Fruit fly (Drosophila melanogaster) whole organism, embryonic: ENCODE measurements around the gene Drsl2.

ENCODE experiments used
- Aef1 ChIP-seq: fragments of 200-800 bp; sonication (Bioruptor generic); IDR thresholded peaks from 3 replicates; pipeline ENCODE4 v1.3.6; 2022; ENCODE audit warnings: missing biosample characterization, missing genetic modification characterization
- CG10147 ChIP-seq: fragments of 200-800 bp; sonication (Bioruptor generic); optimal IDR thresholded peaks from 2 replicates; lab custom pipeline; 2019; ENCODE audit warnings: missing biosample characterization, mild to moderate bottlenecking, missing genetic modification characterization, moderate library complexity
- CG10209 ChIP-seq: fragments of 200-800 bp; sonication (Bioruptor generic); optimal IDR thresholded peaks from 3 replicates; lab custom pipeline; 2017; ENCODE audit warnings: missing biosample characterization, mild to moderate bottlenecking, missing genetic modification characterization, missing genetic modification reagents
- CG10654 ChIP-seq: fragments of 200-800 bp; sonication (Bioruptor generic); optimal IDR thresholded peaks from 2 replicates; lab custom pipeline; 2016; ENCODE audit warnings: missing biosample characterization, missing genetic modification characterization
- CG11398 ChIP-seq: fragments of 200-800 bp; sonication (Bioruptor generic); optimal IDR thresholded peaks from 2 replicates; lab custom pipeline; 2016; ENCODE audit warnings: missing biosample characterization, missing genetic modification characterization
- CG11696 ChIP-seq: fragments of 200-800 bp; sonication (Bioruptor generic); IDR thresholded peaks from 2 replicates; pipeline ENCODE4 v1.3.6; 2022; ENCODE audit warnings: missing biosample characterization, missing genetic modification characterization
- CG12071 ChIP-seq: fragments of 200-800 bp; sonication (Bioruptor generic); optimal IDR thresholded peaks from 3 replicates; lab custom pipeline; 2018; ENCODE audit warnings: missing biosample characterization, mild to moderate bottlenecking, missing genetic modification characterization
- CG15479 ChIP-seq: fragments of 200-800 bp; sonication (Bioruptor generic); optimal IDR thresholded peaks from 3 replicates; lab custom pipeline; 2019; ENCODE audit warnings: missing biosample characterization, mild to moderate bottlenecking, missing genetic modification characterization, moderate library complexity
- CG1602 ChIP-seq: fragments of 200-800 bp; sonication (Bioruptor generic); optimal IDR thresholded peaks from 3 replicates; lab custom pipeline; 2016; ENCODE audit warnings: missing biosample characterization, missing genetic modification characterization
- CG17186 ChIP-seq: fragments of 200-800 bp; sonication (Bioruptor generic); optimal IDR thresholded peaks from 3 replicates; lab custom pipeline; 2017; ENCODE audit warnings: missing biosample characterization, missing genetic modification reagents, missing genetic modification characterization
- CG18011 ChIP-seq: fragments of 200-800 bp; sonication (Bioruptor generic); optimal IDR thresholded peaks from 2 replicates; lab custom pipeline; 2017; ENCODE audit warnings: missing biosample characterization, missing genetic modification characterization, mild to moderate bottlenecking, moderate library complexity, missing genotype
- CG18764 ChIP-seq: fragments of 200-800 bp; sonication (Bioruptor generic); optimal IDR thresholded peaks from 3 replicates; lab custom pipeline; 2016; ENCODE audit warnings: missing biosample characterization, missing genetic modification characterization
- CG2199 ChIP-seq: fragments of 200-800 bp; sonication (Bioruptor generic); IDR thresholded peaks from 3 replicates; pipeline ENCODE4 v1.3.6; 2022; ENCODE audit warnings: missing biosample characterization, missing genetic modification characterization
- CG2678 ChIP-seq: fragments of 200-800 bp; sonication (Bioruptor generic); optimal IDR thresholded peaks from 3 replicates; lab custom pipeline; 2019; ENCODE audit warnings: missing biosample characterization, mild to moderate bottlenecking, missing genetic modification characterization, moderate library complexity
- CG31224 ChIP-seq: fragments of 200-800 bp; sonication (Bioruptor generic); IDR thresholded peaks from 2 replicates; pipeline ENCODE4 v1.3.6; 2022; ENCODE audit warnings: missing biosample characterization, missing genetic modification characterization
- CG31388 ChIP-seq: fragments of 200-800 bp; sonication (Bioruptor generic); optimal IDR thresholded peaks from 2 replicates; lab custom pipeline; 2016; ENCODE audit warnings: missing biosample characterization, missing genetic modification characterization
- CG32772 ChIP-seq: fragments of 200-800 bp; sonication (Bioruptor generic); IDR thresholded peaks from 2 replicates; pipeline ENCODE4 v1.3.6; 2022; ENCODE audit warnings: missing biosample characterization, missing genetic modification characterization
- CG3407 ChIP-seq: fragments of 200-800 bp; sonication (Bioruptor generic); optimal IDR thresholded peaks from 2 replicates; lab custom pipeline; 2018; ENCODE audit warnings: missing biosample characterization, mild to moderate bottlenecking, missing genetic modification characterization
- CG34224 ChIP-seq: fragments of 200-800 bp; sonication (Bioruptor generic); IDR thresholded peaks from 3 replicates; pipeline ENCODE4 v1.3.6; 2022; ENCODE audit warnings: missing biosample characterization, missing genetic modification characterization; ENCODE audit not compliant: partially characterized antibody
- CG8290 ChIP-seq, 3 experiments: fragments of 200-800 bp; sonication (Bioruptor generic); optimal IDR thresholded peaks; 2 replicates each; lab custom pipeline; 2016 to 2019; ENCODE audit warnings: missing biosample characterization in 3 of 3, missing genetic modification characterization in 3 of 3, mild to moderate bottlenecking in 2 of 3, moderate library complexity in 1 of 3
- Dek ChIP-seq: fragments of 200-800 bp; sonication (Bioruptor generic); optimal IDR thresholded peaks from 3 replicates; lab custom pipeline; 2019; ENCODE audit warnings: missing biosample characterization, mild to moderate bottlenecking, missing genetic modification characterization, moderate library complexity
- Drgx ChIP-seq: fragments of 200-800 bp; sonication (Bioruptor generic); IDR thresholded peaks from 2 replicates; pipeline ENCODE4 v1.3.6; 2022; ENCODE audit warnings: missing biosample characterization, missing genetic modification characterization
- E2f1 ChIP-seq: fragments of 200-800 bp; sonication (Bioruptor generic); IDR thresholded peaks from 2 replicates; pipeline ENCODE4 v1.3.6; 2022; ENCODE audit warnings: missing biosample characterization, missing genetic modification characterization
- Elba2 ChIP-seq: fragments of 200-800 bp; sonication (Bioruptor generic); optimal IDR thresholded peaks from 3 replicates; lab custom pipeline; 2016; ENCODE audit warnings: missing biosample characterization, missing genetic modification characterization
- Hmr ChIP-seq: fragments of 200-800 bp; sonication (Bioruptor generic); optimal IDR thresholded peaks from 3 replicates; lab custom pipeline; 2017; ENCODE audit warnings: mild to moderate bottlenecking, missing biosample characterization, missing genetic modification reagents, missing genetic modification characterization
- Hmx ChIP-seq: fragments of 200-800 bp; sonication (Bioruptor generic); optimal IDR thresholded peaks from 2 replicates; lab custom pipeline; 2016; ENCODE audit warnings: missing biosample characterization, missing genetic modification characterization
- Hsf ChIP-seq: fragments of 200-800 bp; sonication (Bioruptor generic); optimal IDR thresholded peaks from 3 replicates; lab custom pipeline; 2016; ENCODE audit warnings: missing biosample characterization, missing genetic modification characterization
- MBD-R2 ChIP-seq: fragments of 200-800 bp; sonication (Bioruptor generic); IDR thresholded peaks from 2 replicates; pipeline ENCODE4 v1.3.6; 2022; ENCODE audit warnings: missing biosample characterization, missing genetic modification characterization
- PHDP ChIP-seq: fragments of 200-800 bp; sonication (Bioruptor generic); optimal IDR thresholded peaks from 3 replicates; lab custom pipeline; 2018; ENCODE audit warnings: missing biosample characterization, mild to moderate bottlenecking, missing genetic modification characterization, moderate library complexity
- Sox100B ChIP-seq: fragments of 200-800 bp; sonication (Bioruptor generic); optimal IDR thresholded peaks from 3 replicates; lab custom pipeline; 2018; ENCODE audit warnings: missing biosample characterization, mild to moderate bottlenecking, missing genetic modification characterization
- Trl ChIP-seq, 3 experiments: fragments of >200 bp in 2 of 3; fragments of 200-800 bp in 1 of 3; sonication (Bioruptor generic) in 1 of 3; optimal IDR thresholded peaks; 2 replicates in 1 of 3; 3 replicates in 2 of 3; lab custom pipeline; 2016 to 2017; ENCODE audit warnings: missing biosample characterization in 1 of 3, missing genetic modification characterization in 1 of 3
- ara ChIP-seq: fragments of 200-800 bp; sonication (Bioruptor generic); IDR thresholded peaks from 2 replicates; pipeline ENCODE4 v1.3.6; 2022; ENCODE audit warnings: missing biosample characterization, missing genetic modification characterization
- br ChIP-seq: fragments of >200 bp; optimal IDR thresholded peaks from 2 replicates; lab custom pipeline; 2017
- chm ChIP-seq: fragments of 200-800 bp; sonication (Bioruptor generic); IDR thresholded peaks from 2 replicates; pipeline ENCODE4 v1.3.6; 2022; ENCODE audit warnings: missing biosample characterization, missing genetic modification characterization
- ci ChIP-seq: fragments of 200-800 bp; sonication (Bioruptor generic); IDR thresholded peaks from 3 replicates; pipeline ENCODE4 v1.3.6; 2022; ENCODE audit warnings: missing biosample characterization, missing genetic modification characterization
- crp ChIP-seq, 2 experiments: fragments of 200-800 bp; sonication (Bioruptor generic); optimal IDR thresholded peaks; 2 replicates in 1 of 2; 3 replicates in 1 of 2; lab custom pipeline; 2017; ENCODE audit warnings: missing biosample characterization in 2 of 2, missing genetic modification characterization in 2 of 2, mild to moderate bottlenecking in 1 of 2, moderate library complexity in 1 of 2
- dmrt11E ChIP-seq: fragments of 200-800 bp; sonication (Bioruptor generic); optimal IDR thresholded peaks from 3 replicates; lab custom pipeline; 2018; ENCODE audit warnings: missing biosample characterization, mild to moderate bottlenecking, missing genetic modification characterization, moderate library complexity
- eyg ChIP-seq: fragments of 200-800 bp; sonication (Bioruptor generic); optimal IDR thresholded peaks from 3 replicates; lab custom pipeline; 2016; ENCODE audit warnings: missing biosample characterization, missing genetic modification characterization
- fd102C ChIP-seq: fragments of 200-800 bp; sonication (Bioruptor generic); optimal IDR thresholded peaks from 2 replicates; lab custom pipeline; 2018; ENCODE audit warnings: missing biosample characterization, mild to moderate bottlenecking, missing genetic modification characterization, moderate library complexity
- fd3F ChIP-seq: fragments of 200-800 bp; sonication (Bioruptor generic); optimal IDR thresholded peaks from 2 replicates; lab custom pipeline; 2018; ENCODE audit warnings: missing biosample characterization, mild to moderate bottlenecking, missing genetic modification characterization, moderate library complexity
- gsb ChIP-seq: fragments of 200-800 bp; sonication (Bioruptor generic); IDR thresholded peaks from 2 replicates; pipeline ENCODE4 v1.3.6; 2022; ENCODE audit warnings: missing biosample characterization, missing genetic modification characterization
- hth ChIP-seq: fragments of >200 bp; optimal IDR thresholded peaks from 2 replicates; lab custom pipeline; 2017; ENCODE audit warnings: inconsistent platforms
- knrl ChIP-seq: fragments of 200-800 bp; sonication (Bioruptor generic); IDR thresholded peaks from 3 replicates; pipeline ENCODE4 v1.3.6; 2022; ENCODE audit warnings: missing biosample characterization, missing genetic modification characterization; ENCODE audit not compliant: partially characterized antibody
- lilli ChIP-seq: fragments of 200-800 bp; sonication (Bioruptor generic); optimal IDR thresholded peaks from 3 replicates; lab custom pipeline; 2016; ENCODE audit warnings: missing biosample characterization, missing genetic modification characterization
- prd ChIP-seq, 3 experiments: fragments of >200 bp in 2 of 3; fragments of 200-800 bp in 1 of 3; sonication (Bioruptor generic) in 1 of 3; optimal IDR thresholded peaks in 2 of 3; IDR thresholded peaks in 1 of 3; 2 replicates in 2 of 3; 3 replicates in 1 of 3; pipeline versions ENCODE4 v1.3.6 to Lab custom; 2017 to 2022; ENCODE audit warnings: missing biosample characterization in 1 of 3, missing genetic modification characterization in 1 of 3
- tio ChIP-seq: fragments of 200-800 bp; sonication (Bioruptor generic); optimal IDR thresholded peaks from 2 replicates; lab custom pipeline; 2017; ENCODE audit warnings: missing biosample characterization, missing genetic modification characterization, inconsistent platforms
- tll ChIP-seq, 2 experiments: fragments of 200-800 bp in 1 of 2; fragments of >200 bp in 1 of 2; sonication (Bioruptor generic) in 1 of 2; optimal IDR thresholded peaks; 2 replicates each; lab custom pipeline; 2017 to 2019; ENCODE audit warnings: missing biosample characterization in 2 of 2, missing genetic modification characterization in 2 of 2, mild to moderate bottlenecking in 1 of 2, moderate library complexity in 1 of 2
- toy ChIP-seq: fragments of 200-800 bp; sonication (Bioruptor generic); IDR thresholded peaks from 2 replicates; pipeline ENCODE4 v1.3.6; 2022; ENCODE audit warnings: missing biosample characterization, missing genetic modification characterization
- trh ChIP-seq: fragments of 200-800 bp; sonication (Bioruptor generic); optimal IDR thresholded peaks from 2 replicates; lab custom pipeline; 2016; ENCODE audit warnings: missing biosample characterization, missing genetic modification characterization

Gene Drsl2

dm6 chr3L:3303087-3303526, 11.0 kb upstream of the Drsl2 start, which contains the start of gene CG14968 (continued):
- TF ChIP-seq hth (no peak), dmrt11E (tag; lab: Kevin White, UChicago) (peak; percentile 78), lilli (peak; percentile 91), knrl (no peak), tio (GFP tag; lab: Kevin White, UChicago) (peak; percentile 84), Hsf (GFP tag; lab: Kevin White, UChicago) (peak; percentile 90), fd102C (no peak), prd (optimal IDR thresholded peaks at IDR 0.05; lab: Kevin White, UChicago) (no peak), prd (GFP tag; IDR thresholded peaks at IDR 0.05; lab: Robert Waterston, UW) (peak; percentile 92), CG10147 (GFP tag; lab: Kevin White, UChicago) (peak; percentile 96), crp (GFP tag; optimal IDR thresholded peaks at IDR 0.05; lab: Kevin White, UChicago) (peak in 1 of 2 experiments; percentile 51), MBD-R2 (GFP tag; lab: Robert Waterston, UW) (peak; percentile 93), Hmx (no peak), E2f1 (GFP tag; lab: Robert Waterston, UW) (peak; percentile 95), CG31388 (GFP tag; lab: Kevin White, UChicago) (peak; percentile 80), CG31224 (GFP tag; lab: Robert Waterston, UW) (peak; percentile 93), CG1602 (GFP tag; lab: Kevin White, UChicago) (peak; percentile 91), CG2199 (GFP tag; lab: Robert Waterston, UW) (peak; percentile 81; the same call in 2 of the 3 replicates), fd3F (GFP tag; lab: Kevin White, UChicago) (peak; percentile 93), CG15479 (GFP tag; lab: Kevin White, UChicago) (no peak), Aef1 (GFP tag; lab: Robert Waterston, UW) (peak; percentile 95), CG12071 (GFP tag; lab: Kevin White, UChicago) (peak; percentile 88), toy (peak; percentile 90), CG8290 (GFP tag; optimal IDR thresholded peaks at IDR 0.05; lab: Kevin White, UChicago) (peak; percentile 74), CG8290 (tag; optimal IDR thresholded peaks at IDR 0.05; lab: Kevin White, UChicago) (peak in 1 of 2 experiments; percentile 77), CG18011 (GFP tag; lab: Kevin White, UChicago) (peak; percentile 83), Drgx (peak; percentile 95), gsb (peak; percentile 92), CG10654 (GFP tag; lab: Kevin White, UChicago) (peak; percentile 92), CG11696 (GFP tag; lab: Robert Waterston, UW) (peak; percentile 91), Sox100B (peak; percentile 86), tll (GFP tag; optimal IDR thresholded peaks at IDR 0.05; lab: Kevin White, UChicago) (no peak), CG2678 (peak; percentile 97), eyg (peak; percentile 62), CG11398 (GFP tag; lab: Kevin White, UChicago) (peak; percentile 52), ara (peak; percentile 95), Trl (optimal IDR thresholded peaks at IDR 0.05; lab: Kevin White, UChicago) (no peak), Trl (GFP tag; optimal IDR thresholded peaks at IDR 0.05; lab: Kevin White, UChicago) (peak; percentile 65), CG10209 (peak; percentile 93), chm (peak; percentile 95), trh (peak; percentile 86), CG17186 (GFP tag; lab: Kevin White, UChicago) (no peak), CG18764 (GFP tag; lab: Kevin White, UChicago) (peak; percentile 87), CG32772 (GFP tag; lab: Robert Waterston, UW) (peak; percentile 95), Hmr (GFP tag; lab: Kevin White, UChicago) (peak; percentile 92), CG34224 (GFP tag; lab: Robert Waterston, UW) (no peak), Dek (tag; lab: Kevin White, UChicago) (peak; percentile 93), Elba2 (GFP tag; lab: Kevin White, UChicago) (no peak), PHDP (tag; lab: Kevin White, UChicago) (peak; percentile 97), ci (GFP tag; lab: Robert Waterston, UW) (peak; percentile 99), CG3407 (GFP tag; lab: Kevin White, UChicago) (peak; percentile 75), br (no peak)
